Fruit fly (Drosophila melanogaster) whole organism, embryonic: ENCODE results near the gene CG13716.
A peak's percentile ranks its signal among the peaks of the same experiment; 100 is the strongest.

ENCODE experiments used
- B-H2 ChIP-seq: fragments of 200-800 bp; sonication (Bioruptor generic); optimal IDR thresholded peaks from 2 replicates; lab custom pipeline; 2018; ENCODE audit warnings: missing biosample characterization, mild to moderate bottlenecking, missing genetic modification characterization
- CG10654 ChIP-seq: fragments of 200-800 bp; sonication (Bioruptor generic); optimal IDR thresholded peaks from 2 replicates; lab custom pipeline; 2016; ENCODE audit warnings: missing biosample characterization, missing genetic modification characterization
- CG11398 ChIP-seq: fragments of 200-800 bp; sonication (Bioruptor generic); optimal IDR thresholded peaks from 2 replicates; lab custom pipeline; 2016; ENCODE audit warnings: missing biosample characterization, missing genetic modification characterization
- CG14014 ChIP-seq: fragments of 200-800 bp; sonication (Bioruptor generic); IDR thresholded peaks from 2 replicates; pipeline ENCODE4 v1.3.6; 2022; ENCODE audit warnings: missing biosample characterization, missing genetic modification characterization
- CG14441 ChIP-seq: fragments of 200-800 bp; sonication (Bioruptor generic); IDR thresholded peaks from 2 replicates; pipeline ENCODE4 v1.3.6; 2022; ENCODE audit warnings: missing biosample characterization, missing genetic modification characterization
- CG17328 ChIP-seq: fragments of 200-800 bp; sonication (Bioruptor generic); IDR thresholded peaks from 2 replicates; pipeline ENCODE4 v1.3.6; 2022; ENCODE audit warnings: missing biosample characterization, missing genetic modification characterization
- CG17359 ChIP-seq: fragments of 200-800 bp; sonication (Bioruptor generic); optimal IDR thresholded peaks from 3 replicates; lab custom pipeline; 2018; ENCODE audit warnings: missing biosample characterization, mild to moderate bottlenecking, missing genetic modification characterization, moderate library complexity
- CG2678 ChIP-seq: fragments of 200-800 bp; sonication (Bioruptor generic); optimal IDR thresholded peaks from 3 replicates; lab custom pipeline; 2019; ENCODE audit warnings: missing biosample characterization, mild to moderate bottlenecking, missing genetic modification characterization, moderate library complexity
- CG3065 ChIP-seq: fragments of 200-800 bp; sonication (Bioruptor generic); optimal IDR thresholded peaks from 2 replicates; lab custom pipeline; 2016; ENCODE audit warnings: missing biosample characterization, missing genetic modification characterization
- CG3726 ChIP-seq: fragments of 200-800 bp; sonication (Bioruptor generic); IDR thresholded peaks from 3 replicates; pipeline ENCODE4, ENCODE4 v1.3.6; 2022; ENCODE audit warnings: missing biosample characterization, missing genetic modification characterization
- CG4328 ChIP-seq: fragments of 200-800 bp; sonication (Bioruptor generic); optimal IDR thresholded peaks from 3 replicates; lab custom pipeline; 2017; ENCODE audit warnings: missing biosample characterization, missing genetic modification reagents, missing genetic modification characterization
- CG43689 ChIP-seq: fragments of 200-800 bp; sonication (Bioruptor generic); IDR thresholded peaks from 2 replicates; pipeline ENCODE4 v1.3.6; 2022; ENCODE audit warnings: missing biosample characterization, missing genetic modification characterization
- CG6689 ChIP-seq: fragments of 200-800 bp; sonication (Bioruptor generic); IDR thresholded peaks from 2 replicates; pipeline ENCODE4 v1.3.6; 2022; ENCODE audit warnings: missing biosample characterization, missing genetic modification characterization
- CG7357 ChIP-seq: fragments of 200-800 bp; sonication (Bioruptor generic); IDR thresholded peaks from 3 replicates; pipeline ENCODE4 v1.3.6; 2022; ENCODE audit warnings: missing biosample characterization, missing genetic modification characterization
- CG7987 ChIP-seq: fragments of 200-800 bp; sonication (Bioruptor generic); optimal IDR thresholded peaks from 2 replicates; lab custom pipeline; 2018; ENCODE audit warnings: missing biosample characterization, mild to moderate bottlenecking, missing genetic modification characterization, moderate library complexity
- CG8089 ChIP-seq: fragments of 200-800 bp; sonication (Bioruptor generic); optimal IDR thresholded peaks from 3 replicates; lab custom pipeline; 2016; ENCODE audit warnings: missing biosample characterization, missing genetic modification characterization
- CG8388 ChIP-seq: fragments of 200-800 bp; sonication (Bioruptor generic); optimal IDR thresholded peaks from 2 replicates; lab custom pipeline; 2019; ENCODE audit warnings: missing biosample characterization, mild to moderate bottlenecking, missing genetic modification characterization, moderate library complexity
- CG9609 ChIP-seq: fragments of 200-800 bp; sonication (Bioruptor generic); optimal IDR thresholded peaks from 3 replicates; lab custom pipeline; 2016; ENCODE audit warnings: missing biosample characterization, missing genetic modification characterization
- Ets65A ChIP-seq: fragments of 200-800 bp; sonication (Bioruptor generic); peaks from one replicate; lab custom pipeline; 2016; ENCODE audit warnings: missing biosample characterization, missing genetic modification characterization
- H15 ChIP-seq: fragments of 200-800 bp; sonication (Bioruptor generic); IDR thresholded peaks from 3 replicates; pipeline ENCODE4 v1.3.6; 2022; ENCODE audit warnings: missing biosample characterization, missing genetic modification characterization
- HLH3B ChIP-seq: fragments of 200-800 bp; sonication (Bioruptor generic); IDR thresholded peaks from 2 replicates; pipeline ENCODE4 v1.3.6; 2022; ENCODE audit warnings: missing biosample characterization, missing genetic modification characterization
- Hr78 ChIP-seq, 2 experiments: fragments of 200-800 bp in 1 of 2; fragments of >200 bp in 1 of 2; sonication (Bioruptor generic) in 1 of 2; optimal IDR thresholded peaks; 2 replicates each; lab custom pipeline; 2017 to 2019; ENCODE audit warnings: missing biosample characterization in 2 of 2, missing genetic modification characterization in 2 of 2, mild to moderate bottlenecking in 1 of 2, moderate library complexity in 1 of 2
- Med ChIP-seq: fragments of 200-800 bp; sonication (Bioruptor generic); peaks from one replicate; lab custom pipeline; 2016; ENCODE audit warnings: missing biosample characterization, missing genetic modification characterization, mild to moderate bottlenecking, inconsistent platforms, moderate library complexity
- Mrtf ChIP-seq: fragments of 200-800 bp; sonication (Bioruptor generic); IDR thresholded peaks from 3 replicates; pipeline ENCODE4 v1.3.6; 2022; ENCODE audit warnings: missing biosample characterization, missing genetic modification characterization
- Ptx1 ChIP-seq: fragments of 200-800 bp; sonication (Bioruptor generic); IDR thresholded peaks from 2 replicates; pipeline ENCODE4 v1.3.6; 2022; ENCODE audit warnings: missing biosample characterization, missing genetic modification characterization
- Sin3A ChIP-seq: fragments of >200 bp; optimal IDR thresholded peaks from 2 replicates; lab custom pipeline; 2018
- Trl ChIP-seq, 3 experiments: fragments of >200 bp in 2 of 3; fragments of 200-800 bp in 1 of 3; sonication (Bioruptor generic) in 1 of 3; optimal IDR thresholded peaks; 2 replicates in 1 of 3; 3 replicates in 2 of 3; lab custom pipeline; 2016 to 2017; ENCODE audit warnings: missing biosample characterization in 1 of 3, missing genetic modification characterization in 1 of 3
- ap ChIP-seq: fragments of 200-800 bp; sonication (Bioruptor generic); IDR thresholded peaks from 2 replicates; pipeline ENCODE4 v1.3.6; 2022; ENCODE audit warnings: missing biosample characterization, missing genetic modification characterization
- ci ChIP-seq: fragments of 200-800 bp; sonication (Bioruptor generic); IDR thresholded peaks from 3 replicates; pipeline ENCODE4 v1.3.6; 2022; ENCODE audit warnings: missing biosample characterization, missing genetic modification characterization
- crol ChIP-seq: fragments of 200-800 bp; sonication (Bioruptor generic); IDR thresholded peaks from 2 replicates; pipeline ENCODE4 v1.3.6; 2022; ENCODE audit warnings: missing biosample characterization, missing genetic modification characterization
- ems ChIP-seq: fragments of 200-800 bp; sonication (Bioruptor generic); optimal IDR thresholded peaks from 3 replicates; lab custom pipeline; 2016; ENCODE audit warnings: missing biosample characterization, missing genetic modification characterization
- fd64A ChIP-seq: fragments of 200-800 bp; sonication (Bioruptor generic); optimal IDR thresholded peaks from 3 replicates; lab custom pipeline; 2018; ENCODE audit warnings: missing biosample characterization, mild to moderate bottlenecking, missing genetic modification characterization
- gcm ChIP-seq: fragments of 200-800 bp; sonication (Bioruptor generic); optimal IDR thresholded peaks from 2 replicates; lab custom pipeline; 2019; ENCODE audit warnings: missing biosample characterization, mild to moderate bottlenecking, missing genetic modification characterization, moderate library complexity
- gem ChIP-seq: fragments of 200-800 bp; sonication (Bioruptor generic); optimal IDR thresholded peaks from 2 replicates; lab custom pipeline; 2019; ENCODE audit warnings: missing biosample characterization, mild to moderate bottlenecking, missing genetic modification characterization, moderate library complexity
- hb ChIP-seq: fragments of 200-800 bp; sonication (Bioruptor generic); IDR thresholded peaks from 3 replicates; pipeline ENCODE4 v1.3.6; 2022; ENCODE audit warnings: missing biosample characterization, missing genetic modification characterization; ENCODE audit not compliant: partially characterized antibody
- hbn ChIP-seq: fragments of 200-800 bp; sonication (Bioruptor generic); IDR thresholded peaks from 2 replicates; pipeline ENCODE4 v1.3.6; 2022; ENCODE audit warnings: missing biosample characterization, missing genetic modification characterization; ENCODE audit not compliant: partially characterized antibody
- lbe ChIP-seq: fragments of 200-800 bp; sonication (Bioruptor generic); optimal IDR thresholded peaks from 2 replicates; lab custom pipeline; 2016; ENCODE audit warnings: missing biosample characterization, mild to moderate bottlenecking, missing genetic modification characterization
- lilli ChIP-seq: fragments of 200-800 bp; sonication (Bioruptor generic); optimal IDR thresholded peaks from 3 replicates; lab custom pipeline; 2016; ENCODE audit warnings: missing biosample characterization, missing genetic modification characterization
- org-1 ChIP-seq: fragments of 200-800 bp; sonication (Bioruptor generic); optimal IDR thresholded peaks from 2 replicates; lab custom pipeline; 2017; ENCODE audit warnings: missing biosample characterization, missing genetic modification characterization
- pfk ChIP-seq: fragments of 200-800 bp; sonication (Bioruptor generic); optimal IDR thresholded peaks from 2 replicates; lab custom pipeline; 2018; ENCODE audit warnings: missing biosample characterization, mild to moderate bottlenecking, missing genetic modification characterization, moderate library complexity
- pho ChIP-seq: fragments of 200-800 bp; sonication (Bioruptor generic); optimal IDR thresholded peaks from 2 replicates; lab custom pipeline; 2016; ENCODE audit warnings: missing biosample characterization, missing genetic modification characterization
- prd ChIP-seq, 3 experiments: fragments of >200 bp in 2 of 3; fragments of 200-800 bp in 1 of 3; sonication (Bioruptor generic) in 1 of 3; optimal IDR thresholded peaks in 2 of 3; IDR thresholded peaks in 1 of 3; 2 replicates in 2 of 3; 3 replicates in 1 of 3; pipeline versions ENCODE4 v1.3.6 to Lab custom; 2017 to 2022; ENCODE audit warnings: missing biosample characterization in 1 of 3, missing genetic modification characterization in 1 of 3
- row ChIP-seq: fragments of 200-800 bp; sonication (Bioruptor generic); IDR thresholded peaks from 3 replicates; pipeline ENCODE4 v1.3.6; 2022; ENCODE audit warnings: missing biosample characterization, missing genetic modification characterization
- schlank ChIP-seq: fragments of 200-800 bp; sonication (Bioruptor generic); optimal IDR thresholded peaks from 2 replicates; lab custom pipeline; 2018; ENCODE audit warnings: missing biosample characterization, mild to moderate bottlenecking, missing genetic modification characterization
- sens ChIP-seq: fragments of 200-800 bp; sonication (Bioruptor generic); peaks from one replicate; lab custom pipeline; 2016; ENCODE audit warnings: missing biosample characterization, missing genetic modification characterization
- sqz ChIP-seq: fragments of 200-800 bp; sonication (Bioruptor generic); optimal IDR thresholded peaks from 3 replicates; lab custom pipeline; 2018; ENCODE audit warnings: missing biosample characterization, mild to moderate bottlenecking, missing genetic modification characterization
- tgo ChIP-seq: fragments of 200-800 bp; sonication (Bioruptor generic); IDR thresholded peaks from 3 replicates; pipeline ENCODE4 v1.3.6; 2022; ENCODE audit warnings: missing biosample characterization, missing genetic modification characterization
- tx ChIP-seq: fragments of 200-800 bp; sonication (Bioruptor generic); optimal IDR thresholded peaks from 2 replicates; lab custom pipeline; 2016; ENCODE audit warnings: missing biosample characterization, missing genetic modification characterization
- unc-4 ChIP-seq: fragments of 200-800 bp; sonication (Bioruptor generic); IDR thresholded peaks from 2 replicates; pipeline ENCODE4 v1.3.6; 2022; ENCODE audit warnings: missing biosample characterization, missing genetic modification characterization; ENCODE audit not compliant: partially characterized antibody

CG13716 gene

dm6 chr3L:4619497-4620211, 14.9 kb downstream of the CG13716 start:
- no peak for TF ChIP-seq CG7357
- no peak for TF ChIP-seq lilli (GFP tag; lab: Kevin White, UChicago)
- TF ChIP-seq lbe (GFP tag; lab: Kevin White, UChicago) = no peak
- TF ChIP-seq row (GFP tag; lab: Robert Waterston, UW) = peak; percentile 19; the same call in 1 of the 3 replicates
- TF ChIP-seq Trl (optimal IDR thresholded peaks at IDR 0.05; lab: Kevin White, UChicago) = peak; percentile 3 to 8
- no peak for TF ChIP-seq Trl (GFP tag; optimal IDR thresholded peaks at IDR 0.05; lab: Kevin White, UChicago)
- TF ChIP-seq Hr78 (GFP tag; optimal IDR thresholded peaks at IDR 0.05; lab: Kevin White, UChicago) = no peak
- TF ChIP-seq CG8388 (GFP tag; lab: Kevin White, UChicago) = no peak
- no peak for TF ChIP-seq CG10654
- TF ChIP-seq hbn (GFP tag; lab: Robert Waterston, UW) = no peak
- peak; percentile 49 for TF ChIP-seq Ets65A (GFP tag; lab: Kevin White, UChicago)
- peak; percentile 43; the same call in 1 of the 3 replicates for TF ChIP-seq hb (GFP tag; lab: Robert Waterston, UW)
- TF ChIP-seq CG4328 (GFP tag; lab: Kevin White, UChicago) = no peak
- no peak for TF ChIP-seq unc-4 (GFP tag; lab: Robert Waterston, UW)
- peak; percentile 18; the same call in 1 of the 2 replicates for TF ChIP-seq CG6689 (GFP tag; lab: Robert Waterston, UW)
- TF ChIP-seq H15 (GFP tag; lab: Robert Waterston, UW) = no peak
- peak; percentile 15 for TF ChIP-seq gem (tag; lab: Kevin White, UChicago)
- 0 out of 3 replicates have a peak, but pooled peaks have one; percentile 15 for TF ChIP-seq ci (GFP tag; lab: Robert Waterston, UW)
- no peak for TF ChIP-seq CG17328 (GFP tag; lab: Robert Waterston, UW)
- TF ChIP-seq CG43689 (GFP tag; lab: Robert Waterston, UW) = no peak
- TF ChIP-seq B-H2 (GFP tag; lab: Kevin White, UChicago) = no peak
- TF ChIP-seq CG3065 (GFP tag; lab: Kevin White, UChicago) = no peak
- TF ChIP-seq HLH3B (GFP tag; lab: Robert Waterston, UW) = 0 out of 2 replicates have a peak, but pooled peaks have one; percentile 14
- no peak for TF ChIP-seq pho (GFP tag; lab: Kevin White, UChicago)
- peak; percentile 8 for TF ChIP-seq CG2678
- TF ChIP-seq CG14441 (GFP tag; lab: Robert Waterston, UW) = 0 out of 2 replicates have a peak, but pooled peaks have one; percentile 23
- no peak for TF ChIP-seq CG3726
- no peak for TF ChIP-seq Sin3A
- TF ChIP-seq Med (GFP tag; lab: Kevin White, UChicago) = peak; percentile 45
- TF ChIP-seq tx (GFP tag; lab: Kevin White, UChicago) = no peak
- 0 out of 2 replicates have a peak, but pooled peaks have one; percentile 14 for TF ChIP-seq Ptx1
- TF ChIP-seq CG8089 (GFP tag; lab: Kevin White, UChicago) = no peak
- peak; percentile 17 for TF ChIP-seq sqz
- peak; percentile 73 for TF ChIP-seq pfk (GFP tag; lab: Kevin White, UChicago)
- no peak for TF ChIP-seq CG14014 (GFP tag; lab: Robert Waterston, UW)
- no peak for TF ChIP-seq fd64A (GFP tag; lab: Kevin White, UChicago)
- peak; percentile 90 for TF ChIP-seq crol (GFP tag; lab: Robert Waterston, UW)
- no peak for TF ChIP-seq CG11398 (GFP tag; lab: Kevin White, UChicago)
- no peak for TF ChIP-seq gcm
- peak; percentile 46 for TF ChIP-seq sens (GFP tag; lab: Kevin White, UChicago)
- TF ChIP-seq org-1 (GFP tag; lab: Kevin White, UChicago) = no peak
- no peak for TF ChIP-seq prd (optimal IDR thresholded peaks at IDR 0.05; lab: Kevin White, UChicago)
- TF ChIP-seq prd (GFP tag; IDR thresholded peaks at IDR 0.05; lab: Robert Waterston, UW) = 0 out of 3 replicates have a peak, but pooled peaks have one; percentile 29
- peak; percentile 18; the same call in 1 of the 3 replicates for TF ChIP-seq tgo (GFP tag; lab: Robert Waterston, UW)
- TF ChIP-seq CG17359 (tag; lab: Kevin White, UChicago) = peak; percentile 5
- TF ChIP-seq Mrtf (GFP tag; lab: Robert Waterston, UW) = 0 out of 3 replicates have a peak, but pooled peaks have one; percentile 14
- TF ChIP-seq ap (GFP tag; lab: Robert Waterston, UW) = 0 out of 2 replicates have a peak, but pooled peaks have one; percentile 6
- no peak for TF ChIP-seq schlank (tag; lab: Kevin White, UChicago)
- no peak for TF ChIP-seq CG9609
- no peak for TF ChIP-seq CG7987 (GFP tag; lab: Kevin White, UChicago)
- TF ChIP-seq ems (GFP tag; lab: Kevin White, UChicago) = no peak
